Worm (Caenorhabditis elegans) whole organism, young adult: ENCODE results near the gene srv-26.

ENCODE experiments used
- B0035.1 ChIP-seq: sonication (generic microtip); optimal IDR thresholded peaks from 2 replicates; lab custom pipeline; 2016; ENCODE audit warnings: missing genetic modification characterization, mild to moderate bottlenecking, missing compliant biosample characterization, missing genotype, missing genetic modification reagents
- C06A6.2 ChIP-seq: fragments of 200-800 bp; sonication (Bioruptor generic); conservative IDR thresholded peaks from 2 replicates; pipeline ENCODE4 v1.3.6; 2022; ENCODE audit warnings: missing genetic modification characterization, missing compliant biosample characterization
- F22D6.2 ChIP-seq: sonication (generic microtip); optimal IDR thresholded peaks from 2 replicates; lab custom pipeline; 2016; ENCODE audit warnings: mild to moderate bottlenecking, missing genetic modification characterization, missing compliant biosample characterization
- F23B12.7 ChIP-seq: sonication (generic microtip); optimal IDR thresholded peaks from 2 replicates; lab custom pipeline; 2017; ENCODE audit warnings: missing genetic modification characterization, mild to moderate bottlenecking, missing compliant biosample characterization, antibody characterized with exemption, moderate library complexity; ENCODE audit not compliant: insufficient read depth
- F33H1.4 ChIP-seq: fragments of 200-800 bp; sonication (Bioruptor generic); IDR thresholded peaks from 2 replicates; pipeline ENCODE4 v1.3.6; 2022; ENCODE audit warnings: missing genetic modification reagents, missing genetic modification characterization, missing compliant biosample characterization
- F39B2.1 ChIP-seq: fragments of 200-800 bp; sonication (Bioruptor generic); IDR thresholded peaks from 2 replicates; pipeline ENCODE4 v1.3.6; 2022; ENCODE audit warnings: missing genetic modification reagents, missing genetic modification characterization, missing compliant biosample characterization
- K12H6.12 ChIP-seq: fragments of 200-800 bp; sonication (Bioruptor generic); optimal IDR thresholded peaks from 2 replicates; lab custom pipeline; 2018; ENCODE audit warnings: mild to moderate bottlenecking, missing genetic modification characterization, missing compliant biosample characterization
- Y95B8A.8 ChIP-seq: fragments of 200-800 bp; sonication (Bioruptor generic); IDR thresholded peaks from 2 replicates; pipeline ENCODE4 v1.3.6; 2022; ENCODE audit warnings: missing genetic modification reagents, missing genetic modification characterization, missing compliant biosample characterization
- attf-3 ChIP-seq: fragments of 200-800 bp; sonication (Bioruptor generic); conservative IDR thresholded peaks from 2 replicates; pipeline ENCODE4 v1.3.6; 2022; ENCODE audit warnings: missing genetic modification reagents, missing genetic modification characterization, missing compliant biosample characterization
- ccch-3 ChIP-seq: fragments of 200-800 bp; sonication (Bioruptor generic); optimal IDR thresholded peaks from 2 replicates; lab custom pipeline; 2018; ENCODE audit warnings: mild to moderate bottlenecking, missing genetic modification characterization, missing compliant biosample characterization
- cebp-2 ChIP-seq: fragments of 200-800 bp; sonication (Bioruptor generic); IDR thresholded peaks from 2 replicates; pipeline ENCODE4 v1.3.6; 2022; ENCODE audit warnings: missing genetic modification characterization, missing compliant biosample characterization
- ceh-27 ChIP-seq: fragments of 200-800 bp; sonication (Bioruptor generic); optimal IDR thresholded peaks from 2 replicates; lab custom pipeline; 2018; ENCODE audit warnings: mild to moderate bottlenecking, missing genetic modification characterization, moderate library complexity, missing compliant biosample characterization
- ceh-91 ChIP-seq: fragments of 200-800 bp; sonication (Bioruptor generic); IDR thresholded peaks from 2 replicates; pipeline ENCODE4 v1.3.6; 2022; ENCODE audit warnings: missing genetic modification reagents, missing genetic modification characterization, missing compliant biosample characterization
- dox-1 ChIP-seq: fragments of 200-800 bp; sonication (Bioruptor generic); IDR thresholded peaks from 2 replicates; pipeline ENCODE4 v1.3.6; 2022; ENCODE audit warnings: missing genetic modification reagents, missing genetic modification characterization, missing compliant biosample characterization
- dpff-1 ChIP-seq: sonication (generic microtip); optimal IDR thresholded peaks from 2 replicates; lab custom pipeline; 2017; ENCODE audit warnings: mild to moderate bottlenecking, missing genetic modification characterization, missing compliant biosample characterization
- dpl-1 ChIP-seq: fragments of 150-350 bp; optimal IDR thresholded peaks from 2 replicates; lab custom pipeline; 2014; ENCODE audit warnings: missing biosample characterization, missing genetic modification reagents, missing genetic modification characterization
- efl-1 ChIP-seq: fragments of 150-350 bp; optimal IDR thresholded peaks from 2 replicates; lab custom pipeline; 2014; ENCODE audit warnings: missing biosample characterization, missing genetic modification reagents, missing genetic modification characterization
- egl-18 ChIP-seq: fragments of 200-800 bp; sonication (Bioruptor generic); IDR thresholded peaks from 2 replicates; pipeline ENCODE4 v1.3.6; 2022; ENCODE audit warnings: missing genetic modification reagents, missing genetic modification characterization, missing compliant biosample characterization
- ets-4 ChIP-seq: fragments of 200-800 bp; sonication (Bioruptor generic); optimal IDR thresholded peaks from 2 replicates; lab custom pipeline; 2018; ENCODE audit warnings: mild to moderate bottlenecking, missing genetic modification characterization, missing compliant biosample characterization
- hlh-26 ChIP-seq: fragments of 200-800 bp; sonication (Bioruptor generic); conservative IDR thresholded peaks from 2 replicates; pipeline ENCODE4 v1.3.6; 2022; ENCODE audit warnings: missing genetic modification reagents, missing genetic modification characterization, missing compliant biosample characterization
- hrde-1 ChIP-seq: sonication (generic microtip); optimal IDR thresholded peaks from 2 replicates; lab custom pipeline; 2016; ENCODE audit warnings: missing genetic modification characterization, mild to moderate bottlenecking, missing compliant biosample characterization, moderate library complexity, missing genotype, missing genetic modification reagents, borderline replicate concordance
- lag-1 ChIP-seq: fragments of 200-800 bp; sonication (Bioruptor generic); IDR thresholded peaks from 2 replicates; pipeline ENCODE4 v1.3.6; 2022; ENCODE audit warnings: missing genetic modification reagents, missing genetic modification characterization, missing compliant biosample characterization
- lin-35 ChIP-seq, 3 experiments: fragments of 150-350 bp in 2 of 3; sonication (generic microtip) in 1 of 3; optimal IDR thresholded peaks; 2 replicates each; lab custom pipeline; 2014 to 2018; ENCODE audit warnings: missing biosample characterization in 3 of 3, missing genetic modification characterization in 3 of 3, missing genetic modification reagents in 3 of 3
- lin-54 ChIP-seq: fragments of 200-800 bp; sonication (Bioruptor generic); optimal IDR thresholded peaks from 2 replicates; lab custom pipeline; 2018; ENCODE audit warnings: mild to moderate bottlenecking, missing genetic modification characterization, missing compliant biosample characterization
- lsl-1 ChIP-seq: fragments of 200-800 bp; sonication (Bioruptor generic); optimal IDR thresholded peaks from 2 replicates; lab custom pipeline; 2018; ENCODE audit warnings: mild to moderate bottlenecking, missing genetic modification characterization, moderate library complexity, missing compliant biosample characterization
- madf-10 ChIP-seq: sonication (generic microtip); optimal IDR thresholded peaks from 2 replicates; lab custom pipeline; 2016; ENCODE audit warnings: mild to moderate bottlenecking, missing genetic modification characterization, missing compliant biosample characterization
- madf-3 ChIP-seq: fragments of 200-800 bp; sonication (Bioruptor generic); IDR thresholded peaks from 2 replicates; pipeline ENCODE4 v1.3.6; 2022; ENCODE audit warnings: missing genetic modification reagents, missing genetic modification characterization, missing compliant biosample characterization
- mcd-1 ChIP-seq: fragments of 200-800 bp; sonication (Bioruptor generic); IDR thresholded peaks from 2 replicates; pipeline ENCODE4 v1.3.6; 2022; ENCODE audit warnings: missing genetic modification reagents, missing genetic modification characterization, missing compliant biosample characterization
- mes-4 ChIP-seq: sonication (generic microtip); optimal IDR thresholded peaks from 2 replicates; lab custom pipeline; 2016; ENCODE audit warnings: missing genotype, missing genetic modification characterization, missing compliant biosample characterization
- nfya-1 ChIP-seq: sonication (generic microtip); optimal IDR thresholded peaks from 2 replicates; lab custom pipeline; 2017; ENCODE audit warnings: antibody characterized with exemption, missing compliant biosample characterization, missing genetic modification characterization, borderline replicate concordance; ENCODE audit not compliant: insufficient read depth
- nfyb-1 ChIP-seq: fragments of 200-800 bp; sonication (Bioruptor generic); IDR thresholded peaks from 2 replicates; pipeline ENCODE4 v1.3.6; 2022; ENCODE audit warnings: missing genetic modification reagents, missing genetic modification characterization, missing compliant biosample characterization
- nhr-179 ChIP-seq: sonication (generic microtip); optimal IDR thresholded peaks from 2 replicates; lab custom pipeline; 2016; ENCODE audit warnings: mild to moderate bottlenecking, missing genetic modification characterization, missing compliant biosample characterization
- nhr-27 ChIP-seq: fragments of 200-800 bp; sonication (Bioruptor generic); optimal IDR thresholded peaks from 2 replicates; lab custom pipeline; 2018; ENCODE audit warnings: mild to moderate bottlenecking, missing genetic modification characterization, moderate library complexity, missing compliant biosample characterization
- rec-8 ChIP-seq, 2 experiments: sonication (generic microtip); optimal IDR thresholded peaks; 2 replicates each; lab custom pipeline; 2016; ENCODE audit warnings: mild to moderate bottlenecking in 2 of 2, missing genetic modification characterization in 2 of 2, missing genetic modification reagents in 2 of 2, missing genotype in 2 of 2, missing biosample characterization in 1 of 2, missing compliant biosample characterization in 1 of 2, moderate library complexity in 1 of 2
- repo-1 ChIP-seq: sonication (generic microtip); optimal IDR thresholded peaks from 2 replicates; lab custom pipeline; 2017; ENCODE audit warnings: mild to moderate bottlenecking, missing genetic modification characterization, missing compliant biosample characterization
- snpc-3.4 ChIP-seq: sonication (generic microtip); optimal IDR thresholded peaks from 2 replicates; lab custom pipeline; 2017; ENCODE audit warnings: missing genetic modification characterization, mild to moderate bottlenecking, missing compliant biosample characterization, antibody characterized with exemption, moderate library complexity, missing genotype, missing genetic modification reagents
- snpc-4 ChIP-seq, 5 experiments: fragments of 150-350 bp in 1 of 5; sonication (generic microtip) in 4 of 5; optimal IDR thresholded peaks; 2 replicates each; lab custom pipeline; 2014 to 2018; ENCODE audit warnings: missing genetic modification characterization in 5 of 5, missing biosample characterization in 3 of 5, antibody characterized with exemption in 2 of 5, mild to moderate bottlenecking in 2 of 5, missing compliant biosample characterization in 2 of 5, missing genotype in 2 of 5, moderate library complexity in 2 of 5, missing genetic modification reagents in 1 of 5
- unc-62 ChIP-seq: fragments of 150-350 bp; optimal IDR thresholded peaks from 2 replicates; lab custom pipeline; 2014; ENCODE audit warnings: missing biosample characterization, missing genetic modification reagents, missing genetic modification characterization
- ztf-22 ChIP-seq: fragments of 200-800 bp; sonication (Bioruptor generic); optimal IDR thresholded peaks from 2 replicates; lab custom pipeline; 2018; ENCODE audit warnings: mild to moderate bottlenecking, missing genetic modification characterization, moderate library complexity, missing compliant biosample characterization
- ztf-26 ChIP-seq: sonication (generic microtip); optimal IDR thresholded peaks from 2 replicates; lab custom pipeline; 2017; ENCODE audit warnings: missing genetic modification characterization, missing compliant biosample characterization
- ztf-3 ChIP-seq: fragments of 200-800 bp; sonication (Bioruptor generic); optimal IDR thresholded peaks from 2 replicates; lab custom pipeline; 2018; ENCODE audit warnings: mild to moderate bottlenecking, missing genetic modification characterization, missing compliant biosample characterization

srv-26 gene

DNA sequence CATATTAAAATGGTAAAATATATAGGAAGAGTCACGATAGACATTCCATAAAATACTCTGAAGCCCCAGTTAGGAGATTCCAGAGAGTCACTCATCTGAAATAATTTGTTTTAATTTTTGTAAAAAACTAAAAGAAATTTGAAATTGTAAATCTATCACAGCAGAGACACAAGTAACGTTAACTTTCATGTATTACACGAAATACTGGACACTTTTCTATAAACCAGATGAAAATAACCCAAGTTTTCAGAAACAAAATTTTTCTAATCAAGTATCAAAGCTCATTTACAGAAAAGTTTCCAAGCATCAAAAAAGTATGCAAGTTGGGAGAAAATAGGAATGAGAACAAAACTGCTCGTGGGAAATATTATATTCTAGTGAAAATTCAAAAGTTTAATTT is 3.4 kb downstream of the srv-26 start, which contains the start of gene srv-27 (continued):
- TF ChIP-seq snpc-3.4 (no peak), F23B12.7 (tag; lab: Kevin White, UChicago) (no peak), egl-18 (GFP tag; lab: Robert Waterston, UW) (no peak)
- TF ChIP-seq, all 124 proteins: peak for 0

DNA sequence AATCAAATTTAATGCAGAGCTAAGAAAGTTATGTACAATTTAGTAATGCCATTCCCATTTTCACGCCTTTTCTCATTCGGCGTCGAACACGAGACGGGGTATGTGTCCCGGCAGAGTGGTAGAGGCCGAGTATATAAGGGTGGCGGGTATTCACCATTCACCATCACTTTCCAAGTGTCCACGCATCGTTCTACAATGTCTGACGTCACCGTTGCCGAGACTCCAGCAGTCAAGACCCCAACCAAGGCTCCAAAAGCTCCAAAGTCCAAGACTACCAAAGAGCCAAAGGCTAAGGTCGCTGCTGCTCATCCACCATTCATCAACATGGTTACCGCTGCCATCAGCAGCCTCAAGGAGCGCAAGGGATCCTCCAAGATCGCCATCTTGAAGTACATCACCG is 7.6 kb downstream of the srv-26 start, which contains the start of gene hil-2:
Gene hil-2 (plus strand): TSS at position 160 of the 400 bp plus-strand sequence.
- TF ChIP-seq unc-62 (GFP tag; lab: Kevin White, UChicago) (no peak), B0035.1 (no peak), F39B2.1 (GFP tag; lab: Robert Waterston, UW) (peak; percentile 97), snpc-4 (GFP tag; optimal IDR thresholded peaks at IDR 0.05; lab: Kevin White, UChicago) (no peak), snpc-4 (tag; optimal IDR thresholded peaks at IDR 0.05; lab: Kevin White, UChicago) (peak in 2 of 4 experiments; percentile 59 to 60)

DNA sequence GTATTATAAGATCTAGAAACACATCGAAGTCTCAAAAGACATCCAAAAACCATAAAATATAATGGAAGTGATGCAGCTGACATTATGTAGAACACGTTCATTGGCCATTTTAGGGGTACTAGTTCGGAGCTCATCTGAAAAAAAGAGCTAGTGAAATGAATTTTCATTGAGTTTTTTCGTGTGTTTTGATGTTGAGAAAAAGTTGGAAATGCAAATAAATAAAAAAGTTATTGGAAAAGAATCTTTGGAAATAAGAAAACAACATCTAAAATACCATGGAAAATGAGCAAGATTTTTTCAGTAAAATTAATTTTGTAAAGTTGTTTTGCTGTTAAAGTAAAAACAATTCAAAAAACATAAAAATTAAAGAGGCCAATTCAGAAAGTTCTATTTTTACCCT is 10.9 kb downstream of the srv-26 start, which contains the start of gene srv-24:
Gene srv-24 (minus strand): TSS at position 101 of the 400 bp plus-strand sequence.
- TF ChIP-seq ceh-27, result no peak
- TF ChIP-seq F33H1.4 (GFP tag; lab: Robert Waterston, UW), result no peak
- no peak for TF ChIP-seq madf-3 (GFP tag; lab: Robert Waterston, UW)
- TF ChIP-seq Y95B8A.8, result no peak
- no peak for TF ChIP-seq dpl-1
- no peak for TF ChIP-seq ccch-3 (GFP tag; lab: Kevin White, UChicago)
- TF ChIP-seq lsl-1 (GFP tag; lab: Kevin White, UChicago), result no peak
- no peak for TF ChIP-seq repo-1
- TF ChIP-seq nhr-179 (tag; lab: Kevin White, UChicago), result no peak
- TF ChIP-seq rec-8 (tag; optimal IDR thresholded peaks at IDR 0.05; lab: Kevin White, UChicago), result no peak
- no peak for TF ChIP-seq mes-4
- no peak for TF ChIP-seq F23B12.7 (tag; lab: Kevin White, UChicago)

DNA sequence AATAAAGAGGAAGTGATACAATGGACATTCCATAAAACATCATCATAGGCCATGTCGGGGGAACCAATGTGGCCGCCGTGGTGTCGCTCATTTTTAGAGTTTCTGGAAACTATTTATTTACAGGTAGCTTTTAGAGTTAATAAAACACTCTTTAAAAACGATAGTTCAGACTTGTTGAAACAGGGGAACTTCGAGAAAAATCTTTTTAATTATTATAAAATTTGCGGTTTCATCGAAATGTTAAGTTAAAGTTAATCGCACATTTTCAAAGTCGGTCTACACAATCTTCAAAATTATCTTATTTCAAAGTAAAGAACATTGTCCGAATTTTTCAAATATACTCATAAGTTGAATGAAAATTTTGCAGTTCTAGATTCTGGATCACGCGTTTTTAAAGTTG is 17.4 kb downstream of the srv-26 start, which contains the start of gene ops-1:
Gene ops-1 (minus strand): TSS at position 101 of the 400 bp plus-strand sequence.
- TF ChIP-seq dox-1 (GFP tag; lab: Robert Waterston, UW) (no peak), lin-35 (GFP tag; optimal IDR thresholded peaks at IDR 0.05; lab: Kevin White, UChicago) (no peak), K12H6.12 (tag; lab: Kevin White, UChicago) (no peak), lin-54 (GFP tag; lab: Kevin White, UChicago) (no peak), ets-4 (GFP tag; lab: Kevin White, UChicago) (no peak), nhr-27 (tag; lab: Kevin White, UChicago) (no peak), lag-1 (GFP tag; lab: Robert Waterston, UW) (no peak), rec-8 (tag; optimal IDR thresholded peaks at IDR 0.05; lab: Kevin White, UChicago) (no peak)
- TF ChIP-seq, all 124 proteins: peak for 0

DNA sequence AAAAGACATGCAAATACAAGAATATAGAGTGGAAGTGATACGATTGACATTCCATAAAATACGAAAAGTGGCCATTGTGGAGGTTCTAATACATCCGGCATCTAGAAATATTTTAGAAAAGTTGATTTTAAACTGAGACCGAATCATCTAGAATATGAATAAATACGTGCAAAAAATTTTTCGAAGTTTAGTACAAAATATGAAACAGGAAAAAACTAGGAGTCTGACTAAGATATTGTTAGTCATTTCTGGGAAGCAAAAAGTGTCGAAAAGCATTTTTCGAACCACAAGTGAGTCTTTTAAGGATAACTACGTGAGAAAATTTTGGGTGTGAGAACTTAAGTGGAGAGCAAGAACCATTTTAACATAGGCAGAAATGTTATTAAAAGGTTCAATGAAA is 19.5 kb downstream of the srv-26 start, which contains the start of gene srv-32:
Gene srv-32 (minus strand): TSS at position 101 of the 400 bp plus-strand sequence.
- TF ChIP-seq hlh-26 (GFP tag; lab: Robert Waterston, UW) (no peak), egl-18 (GFP tag; lab: Robert Waterston, UW) (no peak), F22D6.2 (tag; lab: Kevin White, UChicago) (no peak), mcd-1 (GFP tag; lab: Robert Waterston, UW) (no peak), hrde-1 (tag; lab: Kevin White, UChicago) (no peak), dpff-1 (no peak), madf-10 (tag; lab: Kevin White, UChicago) (no peak), ztf-26 (tag; lab: Kevin White, UChicago) (no peak), efl-1 (GFP tag; lab: Kevin White, UChicago) (no peak), rec-8 (tag; optimal IDR thresholded peaks at IDR 0.05; lab: Kevin White, UChicago) (no peak), ztf-22 (no peak), attf-3 (GFP tag; lab: Robert Waterston, UW) (no peak), ztf-3 (GFP tag; lab: Kevin White, UChicago) (no peak), ceh-27 (no peak), cebp-2 (GFP tag; lab: Robert Waterston, UW) (no peak), C06A6.2 (GFP tag; lab: Robert Waterston, UW) (no peak), ceh-91 (GFP tag; lab: Robert Waterston, UW) (no peak), nfyb-1 (GFP tag; lab: Robert Waterston, UW) (no peak), nfya-1 (tag; lab: Kevin White, UChicago) (no peak)
